Worm (Caenorhabditis elegans) whole organism, L2 larva: ENCODE measurements around the gene srw-68.

ENCODE experiments used
- C34F6.9 ChIP-seq: fragments of 150-350 bp; optimal IDR thresholded peaks from 2 replicates; lab custom pipeline; 2014; ENCODE audit warnings: missing biosample characterization, missing genetic modification characterization
- alr-1 ChIP-seq: fragments of 150-350 bp; optimal IDR thresholded peaks from 2 replicates; lab custom pipeline; 2014; ENCODE audit warnings: missing biosample characterization, missing genetic modification characterization
- ceh-82 ChIP-seq: fragments of 150-350 bp; optimal IDR thresholded peaks from 2 replicates; lab custom pipeline; 2014; ENCODE audit warnings: missing biosample characterization, missing genetic modification characterization
- egl-27 ChIP-seq: sonication (generic microtip); optimal IDR thresholded peaks from 3 replicates; lab custom pipeline; 2017; ENCODE audit warnings: missing biosample characterization, missing genetic modification reagents, missing genetic modification characterization
- nhr-129 ChIP-seq: fragments of 150-350 bp; optimal IDR thresholded peaks from 2 replicates; lab custom pipeline; 2014; ENCODE audit warnings: missing biosample characterization, missing genetic modification characterization
- nhr-21 ChIP-seq: fragments of 150-350 bp; optimal IDR thresholded peaks from 2 replicates; lab custom pipeline; 2014; ENCODE audit warnings: missing biosample characterization, missing genetic modification characterization
- nhr-25 ChIP-seq: fragments of 150-350 bp; sonication (generic microtip); optimal IDR thresholded peaks from 3 replicates; lab custom pipeline; 2014; ENCODE audit warnings: missing biosample characterization, missing genetic modification characterization
- skn-1 ChIP-seq: sonication (generic microtip); optimal IDR thresholded peaks from 2 replicates; lab custom pipeline; 2017; ENCODE audit warnings: missing biosample characterization, missing genetic modification characterization
- ztf-11 ChIP-seq: sonication (generic microtip); optimal IDR thresholded peaks from 2 replicates; lab custom pipeline; 2017; ENCODE audit warnings: missing biosample characterization, missing genetic modification characterization
- ztf-4 ChIP-seq: fragments of 150-350 bp; optimal IDR thresholded peaks from 2 replicates; lab custom pipeline; 2014; ENCODE audit warnings: missing biosample characterization, missing genetic modification characterization

- TF ChIP-seq ztf-11 (tag; lab: Kevin White, UChicago), result no peak
- TF ChIP-seq skn-1 (tag; lab: Kevin White, UChicago), result no peak
- no peak for TF ChIP-seq nhr-21 (tag; lab: Kevin White, UChicago)
- TF ChIP-seq nhr-129, result no peak
- no peak for TF ChIP-seq ceh-82
- TF ChIP-seq ztf-4, result no peak
- TF ChIP-seq nhr-25 (tag; lab: Kevin White, UChicago), result no peak
- no peak for TF ChIP-seq egl-27 (tag; lab: Kevin White, UChicago)
- no peak for TF ChIP-seq C34F6.9
- TF ChIP-seq alr-1, result no peak
Observed at ce11 chrV:7403501-7403900, 23.0 kb downstream of the srw-68 start.
